Worm (Caenorhabditis elegans): Measurements from ENCODE around the gene srab-14.
A peak's percentile ranks its signal among the peaks of the same experiment; 100 is the strongest.

Gene srab-14

DNA sequence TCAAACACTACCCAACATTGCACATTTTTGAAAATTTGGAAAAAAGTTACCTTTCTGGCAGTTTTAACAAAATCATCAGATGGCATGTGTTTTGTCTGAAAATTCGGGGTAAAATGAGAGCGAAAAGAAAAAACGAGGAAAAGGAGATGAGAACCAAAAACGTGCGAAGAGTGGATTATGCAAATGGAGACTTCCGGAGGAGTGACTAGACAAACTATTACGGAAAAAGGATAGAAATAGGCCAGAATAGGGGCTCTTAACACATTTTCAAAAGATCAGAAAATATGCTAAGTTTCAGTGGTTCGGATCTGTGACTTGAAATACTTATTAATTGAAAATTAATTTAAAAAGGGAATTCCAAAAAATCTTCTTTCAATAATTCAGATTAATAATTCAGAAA lies at the start of gene srab-14:
srab-14 (minus strand) TSS at position 101 of the 400 bp plus-strand sequence.
- TF ChIP-seq eor-1 (tag; optimal IDR thresholded peaks at IDR 0.05) = no peak
- TF ChIP-seq nhr-23 (tag; optimal IDR thresholded peaks at IDR 0.05) = no peak
- no peak for TF ChIP-seq snpc-4 (tag; optimal IDR thresholded peaks at IDR 0.05)
- no peak for TF ChIP-seq unc-62 (GFP tag; optimal IDR thresholded peaks at IDR 0.05)
- TF ChIP-seq zag-1 (tag; optimal IDR thresholded peaks at IDR 0.05) = no peak
- TF ChIP-seq nhr-43 (tag; optimal IDR thresholded peaks at IDR 0.05; ENCODE audit: poor library complexity, severe bottlenecking) = no peak
- TF ChIP-seq ceh-9 (tag; optimal IDR thresholded peaks at IDR 0.05) = no peak
- TF ChIP-seq lin-39 (tag; optimal IDR thresholded peaks at IDR 0.05) = no peak
- TF ChIP-seq ceh-82 (tag; optimal IDR thresholded peaks at IDR 0.05) = no peak
- no peak for TF ChIP-seq hmg-11 (tag; optimal IDR thresholded peaks at IDR 0.05)
- TF ChIP-seq mml-1 (tag; optimal IDR thresholded peaks at IDR 0.05) = no peak
- no peak for TF ChIP-seq nhr-12 (tag; optimal IDR thresholded peaks at IDR 0.05)
- TF ChIP-seq elt-2 (tag; optimal IDR thresholded peaks at IDR 0.05) = no peak
- TF ChIP-seq elt-1 (tag; optimal IDR thresholded peaks at IDR 0.05) = no peak
- no peak for TF ChIP-seq nhr-11 (tag; optimal IDR thresholded peaks at IDR 0.05)
- TF ChIP-seq aly-2 (tag; optimal IDR thresholded peaks at IDR 0.05) = no peak
- no peak for TF ChIP-seq nhr-25 (tag; optimal IDR thresholded peaks at IDR 0.05)
- no peak for TF ChIP-seq nhr-237 (tag; optimal IDR thresholded peaks at IDR 0.05)

- TF ChIP-seq lin-15B (tag; optimal IDR thresholded peaks at IDR 0.05) (no peak), lsy-12 (tag; optimal IDR thresholded peaks at IDR 0.05) (no peak), nhr-43 (tag; optimal IDR thresholded peaks at IDR 0.05; ENCODE audit: poor library complexity, severe bottlenecking) (no peak), ceh-16 (tag; optimal IDR thresholded peaks at IDR 0.05) (no peak), fkh-10 (GFP tag; optimal IDR thresholded peaks at IDR 0.05) (no peak), mml-1 (tag; optimal IDR thresholded peaks at IDR 0.05) (no peak), ceh-9 (tag; optimal IDR thresholded peaks at IDR 0.05) (no peak), fos-1 (tag; optimal IDR thresholded peaks at IDR 0.05) (no peak), nhr-11 (tag; optimal IDR thresholded peaks at IDR 0.05) (no peak), ztf-4 (tag; optimal IDR thresholded peaks at IDR 0.05) (no peak), lin-39 (tag; optimal IDR thresholded peaks at IDR 0.05) (no peak), unc-39 (tag; optimal IDR thresholded peaks at IDR 0.05) (no peak), nhr-12 (tag; optimal IDR thresholded peaks at IDR 0.05) (no peak), nhr-76 (tag; optimal IDR thresholded peaks at IDR 0.05) (no peak)
Measured at ce11 chrII:7549035-7549434, 49.7 kb upstream of the srab-14 start, which contains the start of gene tph-1. TSS of gene tph-1 (plus strand) at chrII:7549335.

DNA sequence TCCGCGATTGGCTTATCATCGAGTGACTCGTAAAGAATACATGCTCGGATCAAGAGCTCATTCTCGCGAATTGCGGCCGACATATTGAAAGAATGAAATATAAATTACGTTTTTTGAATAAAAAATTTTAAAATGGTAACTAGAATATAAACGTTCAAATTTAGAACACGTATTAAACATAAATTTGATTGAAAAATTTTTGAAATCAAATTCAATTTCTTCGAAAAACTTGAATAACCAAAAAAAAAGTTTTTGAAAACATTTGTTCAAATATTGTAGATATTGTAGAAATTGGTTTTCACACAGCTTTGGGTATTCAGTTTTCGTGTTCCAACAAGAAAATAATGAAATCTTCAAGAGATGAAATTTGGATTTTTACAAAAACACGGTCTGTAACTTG lies 48.8 kb upstream of the srab-14 start, which contains the start of gene fbxa-224:
fbxa-224 (minus strand) TSS at position 101 of the 400 bp plus-strand sequence.
- TF ChIP-seq nhr-76 (tag; optimal IDR thresholded peaks at IDR 0.05) (no peak), nhr-23 (tag; optimal IDR thresholded peaks at IDR 0.05) (no peak), pha-4 (tag; optimal IDR thresholded peaks at IDR 0.05) (no peak), nhr-25 (tag; optimal IDR thresholded peaks at IDR 0.05) (no peak), egl-5 (tag; optimal IDR thresholded peaks at IDR 0.05) (no peak), nhr-11 (tag; optimal IDR thresholded peaks at IDR 0.05) (no peak), nhr-67 (tag; optimal IDR thresholded peaks at IDR 0.05) (no peak), ama-1 (optimal IDR thresholded peaks at IDR 0.05) (no peak), mml-1 (tag; optimal IDR thresholded peaks at IDR 0.05) (no peak), egl-27 (tag; optimal IDR thresholded peaks at IDR 0.05) (no peak), fkh-10 (GFP tag; optimal IDR thresholded peaks at IDR 0.05) (no peak)

DNA sequence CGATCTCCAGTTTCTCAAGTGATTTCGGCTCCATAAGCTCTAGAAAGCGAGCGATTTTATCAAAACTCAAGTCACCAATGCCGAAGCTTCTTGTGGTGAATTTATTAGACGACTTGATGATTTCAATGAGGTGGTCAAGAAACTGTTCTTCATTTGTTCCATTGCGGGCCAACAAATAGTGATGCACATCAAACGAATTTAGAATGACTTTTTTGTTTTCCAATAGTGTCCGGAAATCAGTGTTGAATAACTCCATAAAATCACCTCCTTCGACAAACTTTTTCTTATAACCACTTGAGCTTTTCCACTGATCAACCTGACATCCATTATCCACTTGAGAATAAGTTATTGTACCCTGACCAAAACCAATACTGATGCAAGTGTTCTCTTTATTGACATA lies 48.0 kb upstream of the srab-14 start:
- no peak for TF ChIP-seq nhr-28 (tag; optimal IDR thresholded peaks at IDR 0.05)
- TF ChIP-seq eor-1 (tag; optimal IDR thresholded peaks at IDR 0.05) = no peak
- TF ChIP-seq ZK546.5 (tag; optimal IDR thresholded peaks at IDR 0.05) = no peak
- TF ChIP-seq elt-2 (tag; optimal IDR thresholded peaks at IDR 0.05) = no peak
- no peak for TF ChIP-seq daf-12 (tag; optimal IDR thresholded peaks at IDR 0.05)
- no peak for TF ChIP-seq R02D3.7 (tag; optimal IDR thresholded peaks at IDR 0.05)
- no peak for TF ChIP-seq nhr-23 (tag; optimal IDR thresholded peaks at IDR 0.05)
- no peak for TF ChIP-seq pha-4 (tag; optimal IDR thresholded peaks at IDR 0.05)

- peak; percentile 36 for TF ChIP-seq R02D3.7 (tag; optimal IDR thresholded peaks at IDR 0.05)
- TF ChIP-seq ama-1 (optimal IDR thresholded peaks at IDR 0.05) = peak; percentile 89
- TF ChIP-seq ceh-16 (tag; optimal IDR thresholded peaks at IDR 0.05) = no peak
- no peak for TF ChIP-seq tbx-2 (tag; optimal IDR thresholded peaks at IDR 0.05)
- peak; percentile 33 for TF ChIP-seq nhr-43 (tag; optimal IDR thresholded peaks at IDR 0.05; ENCODE audit: poor library complexity, severe bottlenecking)
- TF ChIP-seq unc-39 (tag; optimal IDR thresholded peaks at IDR 0.05) = no peak
- TF ChIP-seq ceh-9 (tag; optimal IDR thresholded peaks at IDR 0.05) = no peak
- peak; percentile 6 for TF ChIP-seq ceh-28 (tag; optimal IDR thresholded peaks at IDR 0.05)
- TF ChIP-seq nhr-25 (tag; optimal IDR thresholded peaks at IDR 0.05) = peak; percentile 9
- no peak for TF ChIP-seq sea-2 (GFP tag; optimal IDR thresholded peaks at IDR 0.05)
- peak; percentile 69 for TF ChIP-seq nhr-23 (tag; optimal IDR thresholded peaks at IDR 0.05)
- TF ChIP-seq nfya-1 (tag; optimal IDR thresholded peaks at IDR 0.05; ENCODE audit: insufficient read depth) = peak; percentile 24
- TF ChIP-seq lsy-12 (tag; optimal IDR thresholded peaks at IDR 0.05) = no peak
- TF ChIP-seq elt-3 (tag; optimal IDR thresholded peaks at IDR 0.05) = peak; percentile 29 to 77 (median 72)
Measured at ce11 chrII:7545364-7545763, 46.1 kb upstream of the srab-14 start.
